Worm (Caenorhabditis elegans): Measurements from ENCODE around the gene sre-39.
"Not testable (repeated sequence)": the region's sequence is repeated elsewhere in the genome, so short reads cannot be mapped to it uniquely, and the experiment has no call there.

Gene sre-39

ce11 chrII:4701482-4702119 is 14.6 kb downstream of the sre-39 start, which contains the start of gene unc-85 (continued):
- TF ChIP-seq ZK185.1 (tag; optimal IDR thresholded peaks at IDR 0.05; ENCODE audit: poor library complexity, severe bottlenecking) (peak; percentile 32), F23B12.7 (tag; optimal IDR thresholded peaks at IDR 0.05; ENCODE audit: insufficient read depth) (peak; percentile 45), Y56A3A.18 (GFP tag; IDR thresholded peaks at IDR 0.05) (peak; percentile 75), egrh-3 (GFP tag; IDR thresholded peaks at IDR 0.05) (peak; percentile 85), nhr-90 (tag; optimal IDR thresholded peaks at IDR 0.05) (peak; percentile 34), K12H6.12 (tag; optimal IDR thresholded peaks at IDR 0.05) (peak; percentile 2), cebp-1 (GFP tag; IDR thresholded peaks at IDR 0.05) (peak; percentile 78), cebp-1 (tag; optimal IDR thresholded peaks at IDR 0.05) (peak; percentile 79), Y95B8A.8 (GFP tag; IDR thresholded peaks at IDR 0.05) (peak; percentile 99), snpc-3.4 (tag; optimal IDR thresholded peaks at IDR 0.05) (peak; percentile 84), xnd-1 (tag; optimal IDR thresholded peaks at IDR 0.05) (peak; percentile 88), ceh-27 (GFP tag; optimal IDR thresholded peaks at IDR 0.05) (peak; percentile 70), Y53G8AR.9 (GFP tag; conservative IDR thresholded peaks at IDR 0.05) (peak; percentile 94), pbrm-1 (GFP tag; IDR thresholded peaks at IDR 0.05) (peak; percentile 93), nfyb-1 (GFP tag; IDR thresholded peaks at IDR 0.05) (peak; percentile 95), ztf-26 (tag; optimal IDR thresholded peaks at IDR 0.05) (peak; percentile 60), lin-35 (GFP tag; optimal IDR thresholded peaks at IDR 0.05) (peak; percentile 54 to 70 (median 60)), rpc-1 (optimal IDR thresholded peaks at IDR 0.05) (peak; percentile 35), hmg-20 (GFP tag; IDR thresholded peaks at IDR 0.05) (peak; percentile 74; the same call in 1 of the 2 replicates), lin-26 (GFP tag; IDR thresholded peaks at IDR 0.05) (peak; percentile 79), let-607 (tag; optimal IDR thresholded peaks at IDR 0.05) (peak in 1 of 2 experiments; percentile 74), die-1 (tag; optimal IDR thresholded peaks at IDR 0.05) (peak; percentile 28), Y79H2A.3 (GFP tag; conservative IDR thresholded peaks at IDR 0.05) (peak; percentile 89), unc-130 (GFP tag; optimal IDR thresholded peaks at IDR 0.05) (peak; percentile 56), hrde-1 (tag; optimal IDR thresholded peaks at IDR 0.05; ENCODE audit: borderline replicate concordance) (peak; percentile 11), snpc-4 (tag; optimal IDR thresholded peaks at IDR 0.05) (peak; percentile 20 to 66 (median 58)), ztf-18 (tag; optimal IDR thresholded peaks at IDR 0.05) (peak; percentile 66), Y67H2A.10 (GFP tag; conservative IDR thresholded peaks at IDR 0.05) (peak; percentile 91), mcd-1 (GFP tag; IDR thresholded peaks at IDR 0.05) (peak; percentile 99), aptf-2 (GFP tag; conservative IDR thresholded peaks at IDR 0.05) (peak; percentile 77), ztf-28 (GFP tag; IDR thresholded peaks at IDR 0.05) (peak; percentile 98), efl-1 (GFP tag; optimal IDR thresholded peaks at IDR 0.05) (peak; percentile 96), snpc-1.3 (tag; optimal IDR thresholded peaks at IDR 0.05; ENCODE audit: insufficient read depth) (peak; percentile 36), ztf-25 (GFP tag; IDR thresholded peaks at IDR 0.05) (peak; percentile 93), F49E8.2 (tag; optimal IDR thresholded peaks at IDR 0.05; ENCODE audit: insufficient read depth) (peak; percentile 87), let-526 (GFP tag; IDR thresholded peaks at IDR 0.05) (peak; percentile 82), Y53F4B.3 (GFP tag; IDR thresholded peaks at IDR 0.05) (peak; percentile 87), attf-5 (GFP tag; optimal IDR thresholded peaks at IDR 0.05) (peak; percentile 90), C06A6.2 (GFP tag; conservative IDR thresholded peaks at IDR 0.05) (peak; percentile 98), attf-3 (GFP tag; conservative IDR thresholded peaks at IDR 0.05) (peak; percentile 84), tlf-1 (GFP tag; optimal IDR thresholded peaks at IDR 0.05) (peak; percentile 81), madf-8 (GFP tag; conservative IDR thresholded peaks at IDR 0.05) (peak; percentile 97), ceh-91 (GFP tag; IDR thresholded peaks at IDR 0.05) (peak; percentile 100), D2030.7 (GFP tag; IDR thresholded peaks at IDR 0.05) (peak; percentile 100)
- not testable (repeated sequence) for TF ChIP-seq rpc-1 (tag; optimal IDR thresholded peaks at IDR 0.05); snpc-4 (GFP tag; optimal IDR thresholded peaks at IDR 0.05)
